Worm (Caenorhabditis elegans) whole organism, L1 larva: ENCODE data around the gene cpr-8.

ENCODE experiments used
- C04F5.9 ChIP-seq: sonication (generic microtip); optimal IDR thresholded peaks from 2 replicates; lab custom pipeline; 2016; ENCODE audit warnings: missing genetic modification characterization, missing compliant biosample characterization
- aha-1 ChIP-seq: fragments of 150-350 bp; optimal IDR thresholded peaks from 2 replicates; lab custom pipeline; 2014; ENCODE audit warnings: missing biosample characterization, missing genetic modification characterization
- aly-2 ChIP-seq: fragments of 150-350 bp; optimal IDR thresholded peaks from 2 replicates; lab custom pipeline; 2014; ENCODE audit warnings: missing biosample characterization, missing genetic modification characterization
- ceh-63 ChIP-seq: fragments of 200-800 bp; sonication (Bioruptor generic); optimal IDR thresholded peaks from 2 replicates; lab custom pipeline; 2018; ENCODE audit warnings: mild to moderate bottlenecking, missing genetic modification characterization, missing compliant biosample characterization
- ceh-8 ChIP-seq: fragments of 200-800 bp; sonication (Bioruptor generic); optimal IDR thresholded peaks from 2 replicates; lab custom pipeline; 2018; ENCODE audit warnings: mild to moderate bottlenecking, missing genetic modification characterization, moderate library complexity, missing compliant biosample characterization
- ceh-88 ChIP-seq: fragments of 200-800 bp; sonication (Bioruptor generic); IDR thresholded peaks from 2 replicates; pipeline ENCODE4 v1.3.6; 2022; ENCODE audit warnings: missing genetic modification characterization, missing compliant biosample characterization
- ceh-90 ChIP-seq: sonication (generic microtip); optimal IDR thresholded peaks from 2 replicates; lab custom pipeline; 2016; ENCODE audit warnings: missing genetic modification characterization, missing compliant biosample characterization
- ces-1 ChIP-seq: fragments of 150-350 bp; optimal IDR thresholded peaks from 2 replicates; lab custom pipeline; 2014; ENCODE audit warnings: missing biosample characterization, missing genetic modification reagents, missing genetic modification characterization
- efl-3 ChIP-seq: fragments of 200-800 bp; sonication (Bioruptor generic); optimal IDR thresholded peaks from 2 replicates; lab custom pipeline; 2018; ENCODE audit warnings: mild to moderate bottlenecking, missing genetic modification characterization, missing compliant biosample characterization
- egl-13 ChIP-seq: sonication (generic microtip); optimal IDR thresholded peaks from 2 replicates; lab custom pipeline; 2016; ENCODE audit warnings: missing genotype, missing genetic modification reagents, missing genetic modification characterization, missing compliant biosample characterization
- egl-27 ChIP-seq, 2 experiments: fragments of 150-350 bp in 1 of 2; sonication (generic microtip); optimal IDR thresholded peaks; 3 replicates each; lab custom pipeline; 2017 to 2018; ENCODE audit warnings: missing biosample characterization in 2 of 2, missing genetic modification characterization in 2 of 2, missing genetic modification reagents in 2 of 2
- elt-2 ChIP-seq: sonication (generic microtip); optimal IDR thresholded peaks from 2 replicates; lab custom pipeline; 2016; ENCODE audit warnings: missing genetic modification characterization, mild to moderate bottlenecking, inconsistent platforms, missing compliant biosample characterization, missing genetic modification reagents
- ets-5 ChIP-seq: fragments of 200-800 bp; sonication (Bioruptor generic); IDR thresholded peaks from 2 replicates; pipeline ENCODE4 v1.3.6; 2022; ENCODE audit warnings: missing genetic modification characterization, missing compliant biosample characterization
- fkh-10 ChIP-seq: sonication (generic microtip); optimal IDR thresholded peaks from 2 replicates; lab custom pipeline; 2017; ENCODE audit warnings: missing biosample characterization, missing genetic modification reagents, missing genetic modification characterization
- fkh-4 ChIP-seq: sonication (generic microtip); optimal IDR thresholded peaks from 2 replicates; lab custom pipeline; 2016; ENCODE audit warnings: missing compliant biosample characterization, missing genetic modification characterization, borderline replicate concordance
- fkh-8 ChIP-seq: sonication (generic microtip); optimal IDR thresholded peaks from 2 replicates; lab custom pipeline; 2016; ENCODE audit warnings: mild to moderate bottlenecking, missing genetic modification characterization, missing compliant biosample characterization
- fos-1 ChIP-seq: fragments of 150-350 bp; optimal IDR thresholded peaks from 2 replicates; lab custom pipeline; 2014; ENCODE audit warnings: missing biosample characterization, missing genetic modification characterization
- grh-1 ChIP-seq: fragments of 200-800 bp; sonication (Bioruptor generic); IDR thresholded peaks from 2 replicates; pipeline ENCODE4 v1.3.6; 2022; ENCODE audit warnings: missing genetic modification reagents, missing genetic modification characterization, missing compliant biosample characterization
- hlh-17 ChIP-seq: fragments of 200-800 bp; sonication (Bioruptor generic); optimal IDR thresholded peaks from 2 replicates; lab custom pipeline; 2018; ENCODE audit warnings: missing genetic modification characterization, mild to moderate bottlenecking, missing compliant biosample characterization, moderate library complexity, borderline replicate concordance
- hlh-4 ChIP-seq: sonication (generic microtip); optimal IDR thresholded peaks from 2 replicates; lab custom pipeline; 2016; ENCODE audit warnings: mild to moderate bottlenecking, missing genetic modification characterization, missing compliant biosample characterization
- hpl-2 ChIP-seq: fragments of 150-350 bp; optimal IDR thresholded peaks from 2 replicates; lab custom pipeline; 2014; ENCODE audit warnings: missing biosample characterization, missing genetic modification reagents, missing genetic modification characterization
- irx-1 ChIP-seq: sonication (generic microtip); optimal IDR thresholded peaks from 2 replicates; lab custom pipeline; 2016; ENCODE audit warnings: missing genetic modification characterization, missing compliant biosample characterization
- jun-1 ChIP-seq: fragments of 150-350 bp; optimal IDR thresholded peaks from 2 replicates; lab custom pipeline; 2014; ENCODE audit warnings: missing biosample characterization, missing genetic modification reagents, missing genetic modification characterization
- lin-13 ChIP-seq: fragments of 150-350 bp; optimal IDR thresholded peaks from 2 replicates; lab custom pipeline; 2014; ENCODE audit warnings: missing biosample characterization, missing genetic modification reagents, missing genetic modification characterization
- lin-35 ChIP-seq, 2 experiments: fragments of 150-350 bp; optimal IDR thresholded peaks; 2 replicates each; lab custom pipeline; 2014; ENCODE audit warnings: missing biosample characterization in 2 of 2, missing genetic modification characterization in 2 of 2, missing genetic modification reagents in 2 of 2
- lir-3 ChIP-seq: sonication (generic microtip); optimal IDR thresholded peaks from 2 replicates; lab custom pipeline; 2016; ENCODE audit warnings: mild to moderate bottlenecking, missing genetic modification characterization, moderate library complexity, missing compliant biosample characterization; ENCODE audit not compliant: poor library complexity
- lsy-2 ChIP-seq, 2 experiments: fragments of 150-350 bp; optimal IDR thresholded peaks; 2 replicates each; lab custom pipeline; 2014; ENCODE audit warnings: missing biosample characterization in 2 of 2, missing genetic modification characterization in 2 of 2
- mep-1 ChIP-seq: fragments of 150-350 bp; optimal IDR thresholded peaks from 2 replicates; lab custom pipeline; 2014; ENCODE audit warnings: missing biosample characterization, missing genetic modification characterization
- nhr-237 ChIP-seq: fragments of 150-350 bp; optimal IDR thresholded peaks from 2 replicates; lab custom pipeline; 2014; ENCODE audit warnings: missing biosample characterization, missing genetic modification characterization
- nhr-28 ChIP-seq: fragments of 150-350 bp; optimal IDR thresholded peaks from 2 replicates; lab custom pipeline; 2014; ENCODE audit warnings: missing biosample characterization, missing genetic modification characterization
- nhr-76 ChIP-seq: sonication (generic microtip); optimal IDR thresholded peaks from 2 replicates; lab custom pipeline; 2017; ENCODE audit warnings: missing biosample characterization, missing genetic modification characterization
- nhr-77 ChIP-seq: fragments of 150-350 bp; optimal IDR thresholded peaks from 2 replicates; lab custom pipeline; 2014; ENCODE audit warnings: missing biosample characterization, missing genetic modification characterization
- nhr-84 ChIP-seq: sonication (generic microtip); optimal IDR thresholded peaks from 2 replicates; lab custom pipeline; 2017; ENCODE audit warnings: missing biosample characterization, missing genetic modification characterization
- nhr-85 ChIP-seq: sonication (generic microtip); peaks from one replicate; lab custom pipeline; 2016; ENCODE audit warnings: missing genetic modification characterization, inconsistent platforms, missing compliant biosample characterization
- nhr-90 ChIP-seq: sonication (generic microtip); optimal IDR thresholded peaks from 2 replicates; lab custom pipeline; 2016; ENCODE audit warnings: mild to moderate bottlenecking, missing genetic modification characterization, missing compliant biosample characterization; ENCODE audit not compliant: poor library complexity
- pag-3 ChIP-seq: sonication (generic microtip); optimal IDR thresholded peaks from 2 replicates; lab custom pipeline; 2017; ENCODE audit warnings: missing genetic modification characterization, mild to moderate bottlenecking, missing compliant biosample characterization, antibody characterized with exemption, borderline replicate concordance; ENCODE audit not compliant: insufficient read depth
- pax-3 ChIP-seq: fragments of 200-800 bp; sonication (Bioruptor generic); optimal IDR thresholded peaks from 2 replicates; lab custom pipeline; 2018; ENCODE audit warnings: mild to moderate bottlenecking, missing genetic modification characterization, moderate library complexity, missing compliant biosample characterization
- pqm-1 ChIP-seq: sonication (generic microtip); optimal IDR thresholded peaks from 3 replicates; lab custom pipeline; 2017; ENCODE audit warnings: missing biosample characterization, missing genetic modification characterization
- skn-1 ChIP-seq: fragments of 150-350 bp; optimal IDR thresholded peaks from 2 replicates; lab custom pipeline; 2014; ENCODE audit warnings: missing biosample characterization, missing genetic modification characterization
- snpc-4 ChIP-seq: fragments of 150-350 bp; optimal IDR thresholded peaks from 2 replicates; lab custom pipeline; 2014; ENCODE audit warnings: missing biosample characterization, missing genetic modification characterization
- snu-23 ChIP-seq: sonication (generic microtip); optimal IDR thresholded peaks from 2 replicates; lab custom pipeline; 2016; ENCODE audit warnings: missing genetic modification characterization, missing compliant biosample characterization
- sox-4 ChIP-seq: sonication (generic microtip); optimal IDR thresholded peaks from 2 replicates; lab custom pipeline; 2016; ENCODE audit warnings: missing genetic modification characterization, missing compliant biosample characterization
- sup-37 ChIP-seq: fragments of 200-800 bp; sonication (Bioruptor generic); optimal IDR thresholded peaks from 2 replicates; lab custom pipeline; 2018; ENCODE audit warnings: mild to moderate bottlenecking, missing genetic modification characterization, missing compliant biosample characterization
- tbx-2 ChIP-seq: sonication (generic microtip); optimal IDR thresholded peaks from 2 replicates; lab custom pipeline; 2016; ENCODE audit warnings: missing genetic modification characterization, missing compliant biosample characterization
- tlp-1 ChIP-seq: fragments of 150-350 bp; optimal IDR thresholded peaks from 2 replicates; lab custom pipeline; 2014; ENCODE audit warnings: missing biosample characterization, missing genetic modification characterization
- unc-130 ChIP-seq: fragments of 150-350 bp; optimal IDR thresholded peaks from 2 replicates; lab custom pipeline; 2017; ENCODE audit warnings: missing biosample characterization, missing genetic modification characterization, inconsistent platforms
- unc-62 ChIP-seq: fragments of 150-350 bp; optimal IDR thresholded peaks from 2 replicates; lab custom pipeline; 2014; ENCODE audit warnings: missing biosample characterization, missing genetic modification reagents, missing genetic modification characterization
- unc-86 ChIP-seq: sonication (generic microtip); optimal IDR thresholded peaks from 2 replicates; lab custom pipeline; 2016; ENCODE audit warnings: missing genetic modification characterization, missing compliant biosample characterization
- unc-98 ChIP-seq: fragments of 200-800 bp; sonication (Bioruptor generic); IDR thresholded peaks from 2 replicates; pipeline ENCODE4 v1.3.6; 2022; ENCODE audit warnings: missing genetic modification characterization, missing compliant biosample characterization
- vab-15 ChIP-seq: sonication (generic microtip); optimal IDR thresholded peaks from 2 replicates; lab custom pipeline; 2017; ENCODE audit warnings: missing genotype, mild to moderate bottlenecking, missing genetic modification characterization, missing compliant biosample characterization
- xbp-1 ChIP-seq: sonication (generic microtip); optimal IDR thresholded peaks from 2 replicates; lab custom pipeline; 2016; ENCODE audit warnings: missing genetic modification characterization, missing compliant biosample characterization
- zag-1 ChIP-seq: fragments of 150-350 bp; optimal IDR thresholded peaks from 2 replicates; lab custom pipeline; 2014; ENCODE audit warnings: missing biosample characterization, missing genetic modification characterization
- ztf-11 ChIP-seq, 2 experiments: sonication (generic microtip); optimal IDR thresholded peaks; 2 replicates each; lab custom pipeline; 2016 to 2017; ENCODE audit warnings: missing genetic modification characterization in 2 of 2, missing biosample characterization in 1 of 2, missing compliant biosample characterization in 1 of 2
- ztf-4 ChIP-seq: fragments of 150-350 bp; optimal IDR thresholded peaks from 2 replicates; lab custom pipeline; 2014; ENCODE audit warnings: missing biosample characterization, missing genetic modification characterization

Gene cpr-8

ce11 chrV:1155914-1156313 is 21.5 kb downstream of the cpr-8 start, which contains the start of gene cmd-1 (continued):
- no peak for TF ChIP-seq sup-37 (GFP tag; lab: Kevin White, UChicago)
- no peak for TF ChIP-seq zag-1 (tag; lab: Kevin White, UChicago)
- TF ChIP-seq fkh-10 (GFP tag; lab: Kevin White, UChicago): no peak
- no peak for TF ChIP-seq pag-3
- no peak for TF ChIP-seq tbx-2 (tag; lab: Kevin White, UChicago)
- no peak for TF ChIP-seq unc-62
- TF ChIP-seq lin-35 (GFP tag; optimal IDR thresholded peaks at IDR 0.05; lab: Kevin White, UChicago): peak in 1 of 2 experiments; percentile 27
- TF ChIP-seq nhr-28 (tag; lab: Kevin White, UChicago): no peak
- TF ChIP-seq sox-4 (tag; lab: Kevin White, UChicago): no peak
- no peak for TF ChIP-seq grh-1 (GFP tag; lab: Robert Waterston, UW)
- TF ChIP-seq nhr-90 (tag; lab: Kevin White, UChicago): no peak
- TF ChIP-seq lin-13 (GFP tag; lab: Kevin White, UChicago): no peak
- TF ChIP-seq aha-1: no peak
- peak; percentile 5 for TF ChIP-seq elt-2 (tag; lab: Kevin White, UChicago)
- peak; percentile 2 for TF ChIP-seq mep-1 (tag; lab: Kevin White, UChicago)
- no peak for TF ChIP-seq tlp-1 (tag; lab: Kevin White, UChicago)
- TF ChIP-seq nhr-76: no peak
- TF ChIP-seq ceh-8 (GFP tag; lab: Kevin White, UChicago): no peak
- no peak for TF ChIP-seq egl-27 (tag; optimal IDR thresholded peaks at IDR 0.05; lab: Kevin White, UChicago)
- TF ChIP-seq ceh-63 (GFP tag; lab: Kevin White, UChicago): no peak
- no peak for TF ChIP-seq irx-1 (tag; lab: Kevin White, UChicago)
- TF ChIP-seq skn-1: no peak
- TF ChIP-seq efl-3 (GFP tag; lab: Kevin White, UChicago): no peak
- no peak for TF ChIP-seq pqm-1 (tag; lab: Kevin White, UChicago)
- no peak for TF ChIP-seq ztf-11 (tag; optimal IDR thresholded peaks at IDR 0.05; lab: Kevin White, UChicago)
- no peak for TF ChIP-seq hlh-17 (GFP tag; lab: Kevin White, UChicago)
- TF ChIP-seq hpl-2: no peak
- TF ChIP-seq vab-15 (tag; lab: Kevin White, UChicago): no peak
- TF ChIP-seq fos-1 (tag; lab: Kevin White, UChicago): peak; percentile 9
- TF ChIP-seq hlh-4 (tag; lab: Kevin White, UChicago): no peak
- TF ChIP-seq snu-23: peak; percentile 18
- TF ChIP-seq pax-3 (tag; lab: Kevin White, UChicago): no peak
- TF ChIP-seq nhr-85 (tag; lab: Kevin White, UChicago): peak; percentile 59
- no peak for TF ChIP-seq xbp-1 (tag; lab: Kevin White, UChicago)
- no peak for TF ChIP-seq nhr-77
- no peak for TF ChIP-seq fkh-8
- peak; percentile 21 for TF ChIP-seq ztf-4 (tag; lab: Kevin White, UChicago)
- no peak for TF ChIP-seq lsy-2 (tag; optimal IDR thresholded peaks at IDR 0.05; lab: Kevin White, UChicago)
- no peak for TF ChIP-seq unc-86 (tag; lab: Kevin White, UChicago)
- no peak for TF ChIP-seq ces-1
- no peak for TF ChIP-seq ceh-90
- TF ChIP-seq snpc-4: no peak
- no peak for TF ChIP-seq ceh-88
- TF ChIP-seq fkh-4: no peak
- no peak for TF ChIP-seq nhr-84
- TF ChIP-seq egl-13 (tag; lab: Kevin White, UChicago): no peak
- TF ChIP-seq unc-98: no peak
- no peak for TF ChIP-seq C04F5.9
- TF ChIP-seq unc-130 (tag; lab: Kevin White, UChicago): no peak
- peak; percentile 10 for TF ChIP-seq jun-1 (tag; lab: Kevin White, UChicago)
- TF ChIP-seq aly-2: no peak
- TF ChIP-seq nhr-237 (tag; lab: Kevin White, UChicago): no peak
- TF ChIP-seq ets-5 (GFP tag; lab: Robert Waterston, UW): no peak
- TF ChIP-seq lir-3 (tag; lab: Kevin White, UChicago): no peak
